Fruit fly (Drosophila melanogaster) whole organism, embryonic: Measurements from ENCODE around the gene Pop5.

Experiments
- Atf-2 ChIP-seq: fragments of 200-800 bp; sonication (Bioruptor generic); optimal IDR thresholded peaks from 2 replicates; lab custom pipeline; 2016; ENCODE audit warnings: missing biosample characterization, missing genetic modification characterization
- Awh ChIP-seq: fragments of 200-800 bp; sonication (Bioruptor generic); IDR thresholded peaks from 2 replicates; pipeline ENCODE4, ENCODE4 v1.3.6; 2022; ENCODE audit warnings: missing biosample characterization, missing genetic modification characterization
- B-H1 ChIP-seq: fragments of 200-800 bp; sonication (Bioruptor generic); IDR thresholded peaks from 3 replicates; pipeline ENCODE4 v1.3.6; 2022; ENCODE audit warnings: missing biosample characterization, missing genetic modification characterization
- Bteb2 ChIP-seq: fragments of 200-800 bp; sonication (Bioruptor generic); optimal IDR thresholded peaks from 2 replicates; lab custom pipeline; 2016; ENCODE audit warnings: missing biosample characterization, missing genetic modification characterization
- CG12744 ChIP-seq: fragments of 200-800 bp; sonication (Bioruptor generic); optimal IDR thresholded peaks from 2 replicates; lab custom pipeline; 2016; ENCODE audit warnings: missing biosample characterization, missing genetic modification characterization
- CG13287 ChIP-seq: fragments of 200-800 bp; sonication (Bioruptor generic); IDR thresholded peaks from 2 replicates; pipeline ENCODE4 v1.3.6; 2022; ENCODE audit warnings: missing biosample characterization, missing genetic modification characterization; ENCODE audit not compliant: partially characterized antibody
- CG14050 ChIP-seq: fragments of 200-800 bp; sonication (Bioruptor generic); IDR thresholded peaks from 3 replicates; pipeline ENCODE4 v1.3.6; 2022; ENCODE audit warnings: missing biosample characterization, missing genetic modification characterization
- CG14860 ChIP-seq: fragments of 200-800 bp; sonication (Bioruptor generic); IDR thresholded peaks from 3 replicates; pipeline ENCODE4 v1.3.6; 2022; ENCODE audit warnings: missing biosample characterization, missing genetic modification characterization; ENCODE audit not compliant: partially characterized antibody
- CG15073 ChIP-seq: fragments of 200-800 bp; sonication (Bioruptor generic); optimal IDR thresholded peaks from 2 replicates; lab custom pipeline; 2016; ENCODE audit warnings: missing biosample characterization, missing genetic modification characterization
- CG15269 ChIP-seq: fragments of 200-800 bp; sonication (Bioruptor generic); optimal IDR thresholded peaks from 2 replicates; lab custom pipeline; 2018; ENCODE audit warnings: missing biosample characterization, mild to moderate bottlenecking, missing genetic modification characterization, moderate library complexity
- CG1603 ChIP-seq: fragments of 200-800 bp; sonication (Bioruptor generic); optimal IDR thresholded peaks from 2 replicates; lab custom pipeline; 2019; ENCODE audit warnings: missing biosample characterization, mild to moderate bottlenecking, missing genetic modification characterization, moderate library complexity
- CG1832 ChIP-seq: fragments of 200-800 bp; sonication (Bioruptor generic); optimal IDR thresholded peaks from 2 replicates; lab custom pipeline; 2017; ENCODE audit warnings: missing biosample characterization, mild to moderate bottlenecking, missing genetic modification characterization, inconsistent platforms
- CG2678 ChIP-seq: fragments of 200-800 bp; sonication (Bioruptor generic); optimal IDR thresholded peaks from 3 replicates; lab custom pipeline; 2019; ENCODE audit warnings: missing biosample characterization, mild to moderate bottlenecking, missing genetic modification characterization, moderate library complexity
- CG34376 ChIP-seq: fragments of 200-800 bp; sonication (Bioruptor generic); optimal IDR thresholded peaks from 2 replicates; lab custom pipeline; 2018; ENCODE audit warnings: missing biosample characterization, mild to moderate bottlenecking, missing genetic modification characterization
- CG3838 ChIP-seq: fragments of 200-800 bp; sonication (Bioruptor generic); optimal IDR thresholded peaks from 3 replicates; lab custom pipeline; 2016; ENCODE audit warnings: missing biosample characterization, missing genetic modification characterization
- CG4360 ChIP-seq: fragments of 200-800 bp; sonication (Bioruptor generic); IDR thresholded peaks from 2 replicates; pipeline ENCODE4 v1.3.6; 2022; ENCODE audit warnings: missing biosample characterization, missing genetic modification characterization
- CG6654 ChIP-seq: fragments of 200-800 bp; sonication (Bioruptor generic); optimal IDR thresholded peaks from 2 replicates; lab custom pipeline; 2017; ENCODE audit warnings: missing biosample characterization, mild to moderate bottlenecking, missing genetic modification characterization
- CG7357 ChIP-seq: fragments of 200-800 bp; sonication (Bioruptor generic); IDR thresholded peaks from 3 replicates; pipeline ENCODE4 v1.3.6; 2022; ENCODE audit warnings: missing biosample characterization, missing genetic modification characterization
- CG7786 ChIP-seq: fragments of 200-800 bp; sonication (Bioruptor generic); optimal IDR thresholded peaks from 2 replicates; lab custom pipeline; 2016; ENCODE audit warnings: missing biosample characterization, missing genetic modification characterization
- CG7928 ChIP-seq: fragments of 200-800 bp; sonication (Bioruptor generic); optimal IDR thresholded peaks from 2 replicates; lab custom pipeline; 2017; ENCODE audit warnings: missing biosample characterization, mild to moderate bottlenecking, missing genetic modification characterization
- CG9876 ChIP-seq: fragments of 200-800 bp; sonication (Bioruptor generic); optimal IDR thresholded peaks from 2 replicates; lab custom pipeline; 2016; ENCODE audit warnings: missing biosample characterization, missing genetic modification characterization
- CG9932 ChIP-seq: fragments of 200-800 bp; sonication (Bioruptor generic); IDR thresholded peaks from 2 replicates; pipeline ENCODE4 v1.3.6; 2022; ENCODE audit warnings: missing biosample characterization, missing genetic modification characterization
- Dfd ChIP-seq, 2 experiments: fragments of >200 bp; optimal IDR thresholded peaks; 2 replicates each; lab custom pipeline; 2017; ENCODE audit warnings: missing biosample characterization in 2 of 2, missing genetic modification characterization in 2 of 2
- Dp ChIP-seq: fragments of 200-800 bp; sonication (Bioruptor generic); optimal IDR thresholded peaks from 2 replicates; lab custom pipeline; 2018; ENCODE audit warnings: missing biosample characterization, mild to moderate bottlenecking, missing genetic modification characterization, moderate library complexity
- HLHmδ ChIP-seq: fragments of 200-800 bp; sonication (Bioruptor generic); optimal IDR thresholded peaks from 2 replicates; lab custom pipeline; 2018; ENCODE audit warnings: missing biosample characterization, mild to moderate bottlenecking, missing genetic modification characterization, moderate library complexity
- Hand ChIP-seq: fragments of 200-800 bp; sonication (Bioruptor generic); optimal IDR thresholded peaks from 2 replicates; lab custom pipeline; 2017; ENCODE audit warnings: mild to moderate bottlenecking, missing biosample characterization, missing genetic modification reagents, missing genetic modification characterization
- Mad ChIP-seq: fragments of 200-800 bp; sonication (Bioruptor generic); optimal IDR thresholded peaks from 2 replicates; lab custom pipeline; 2016; ENCODE audit warnings: missing biosample characterization, missing genetic modification characterization
- Scr ChIP-seq: fragments of 200-800 bp; sonication (Bioruptor generic); IDR thresholded peaks from 2 replicates; pipeline ENCODE4 v1.3.6; 2022; ENCODE audit warnings: missing biosample characterization, missing genetic modification characterization; ENCODE audit not compliant: partially characterized antibody
- Sry-δ ChIP-seq: fragments of 200-800 bp; sonication (Bioruptor generic); optimal IDR thresholded peaks from 2 replicates; lab custom pipeline; 2016; ENCODE audit warnings: missing biosample characterization, missing genetic modification characterization
- ase ChIP-seq: fragments of 200-800 bp; sonication (Bioruptor generic); IDR thresholded peaks from 3 replicates; pipeline ENCODE4 v1.3.6; 2022; ENCODE audit warnings: missing biosample characterization, missing genetic modification characterization
- bsh ChIP-seq, 2 experiments: fragments of 200-800 bp; sonication (Bioruptor generic); optimal IDR thresholded peaks; 2 replicates each; lab custom pipeline; 2017 to 2018; ENCODE audit warnings: mild to moderate bottlenecking in 2 of 2, missing biosample characterization in 2 of 2, missing genetic modification characterization in 2 of 2, moderate library complexity in 1 of 2
- danr ChIP-seq: fragments of 200-800 bp; sonication (Bioruptor generic); IDR thresholded peaks from 2 replicates; pipeline ENCODE4 v1.3.6; 2022; ENCODE audit warnings: missing biosample characterization, missing genetic modification characterization
- ewg ChIP-seq: fragments of 200-800 bp; sonication (Bioruptor generic); optimal IDR thresholded peaks from 3 replicates; lab custom pipeline; 2017; ENCODE audit warnings: mild to moderate bottlenecking, missing biosample characterization, missing genetic modification reagents, missing genetic modification characterization
- exex ChIP-seq: fragments of 200-800 bp; sonication (Bioruptor generic); optimal IDR thresholded peaks from 4 replicates; lab custom pipeline; 2018; ENCODE audit warnings: missing biosample characterization, mild to moderate bottlenecking, missing genetic modification characterization, moderate library complexity
- gce ChIP-seq: fragments of 200-800 bp; sonication (Bioruptor generic); IDR thresholded peaks from 3 replicates; pipeline ENCODE4 v1.3.6; 2022; ENCODE audit warnings: missing biosample characterization, missing genetic modification characterization
- gcm ChIP-seq: fragments of 200-800 bp; sonication (Bioruptor generic); optimal IDR thresholded peaks from 2 replicates; lab custom pipeline; 2019; ENCODE audit warnings: missing biosample characterization, mild to moderate bottlenecking, missing genetic modification characterization, moderate library complexity
- gcm2 ChIP-seq: fragments of 200-800 bp; sonication (Bioruptor generic); optimal IDR thresholded peaks from 2 replicates; lab custom pipeline; 2016; ENCODE audit warnings: missing biosample characterization, missing genetic modification characterization
- hbn ChIP-seq: fragments of 200-800 bp; sonication (Bioruptor generic); IDR thresholded peaks from 2 replicates; pipeline ENCODE4 v1.3.6; 2022; ENCODE audit warnings: missing biosample characterization, missing genetic modification characterization; ENCODE audit not compliant: partially characterized antibody
- ken ChIP-seq: fragments of 200-800 bp; sonication (Bioruptor generic); IDR thresholded peaks from 3 replicates; pipeline ENCODE4 v1.3.6; 2022; ENCODE audit warnings: missing biosample characterization, missing genetic modification characterization
- lab ChIP-seq: fragments of 200-800 bp; sonication (Bioruptor generic); optimal IDR thresholded peaks from 3 replicates; lab custom pipeline; 2017; ENCODE audit warnings: missing biosample characterization, missing genetic modification characterization, mild to moderate bottlenecking, moderate library complexity, missing genetic modification reagents
- lola ChIP-seq, 3 experiments: fragments of >200 bp in 2 of 3; fragments of 200-800 bp in 1 of 3; sonication (Bioruptor generic) in 1 of 3; optimal IDR thresholded peaks; 2 replicates each; lab custom pipeline; 2017 to 2019; ENCODE audit warnings: missing biosample characterization in 3 of 3, missing genetic modification characterization in 3 of 3, mild to moderate bottlenecking in 1 of 3, moderate library complexity in 1 of 3
- pho ChIP-seq: fragments of 200-800 bp; sonication (Bioruptor generic); optimal IDR thresholded peaks from 2 replicates; lab custom pipeline; 2016; ENCODE audit warnings: missing biosample characterization, missing genetic modification characterization
- pros ChIP-seq: fragments of 200-800 bp; sonication (Bioruptor generic); optimal IDR thresholded peaks from 3 replicates; lab custom pipeline; 2019; ENCODE audit warnings: missing biosample characterization, mild to moderate bottlenecking, missing genetic modification characterization, moderate library complexity
- stc ChIP-seq: fragments of 200-800 bp; sonication (Bioruptor generic); IDR thresholded peaks from 2 replicates; pipeline ENCODE4 v1.3.6; 2022; ENCODE audit warnings: missing biosample characterization, missing genetic modification characterization
- stwl ChIP-seq: fragments of 200-800 bp; sonication (Bioruptor generic); optimal IDR thresholded peaks from 3 replicates; lab custom pipeline; 2018; ENCODE audit warnings: missing biosample characterization, mild to moderate bottlenecking, missing genetic modification characterization, moderate library complexity
- tll ChIP-seq, 2 experiments: fragments of 200-800 bp in 1 of 2; fragments of >200 bp in 1 of 2; sonication (Bioruptor generic) in 1 of 2; optimal IDR thresholded peaks; 2 replicates each; lab custom pipeline; 2017 to 2019; ENCODE audit warnings: missing biosample characterization in 2 of 2, missing genetic modification characterization in 2 of 2, mild to moderate bottlenecking in 1 of 2, moderate library complexity in 1 of 2
- unc-4 ChIP-seq: fragments of 200-800 bp; sonication (Bioruptor generic); IDR thresholded peaks from 2 replicates; pipeline ENCODE4 v1.3.6; 2022; ENCODE audit warnings: missing biosample characterization, missing genetic modification characterization; ENCODE audit not compliant: partially characterized antibody
- unpg ChIP-seq: fragments of 200-800 bp; sonication (Bioruptor generic); optimal IDR thresholded peaks from 3 replicates; lab custom pipeline; 2018; ENCODE audit warnings: missing biosample characterization, mild to moderate bottlenecking, missing genetic modification characterization, moderate library complexity
- usp ChIP-seq: fragments of >200 bp; optimal IDR thresholded peaks from 2 replicates; lab custom pipeline; 2017; ENCODE audit warnings: missing biosample characterization, missing genetic modification characterization
- wdn ChIP-seq: fragments of 200-800 bp; sonication (Bioruptor generic); IDR thresholded peaks from 2 replicates; pipeline ENCODE4 v1.3.6; 2022; ENCODE audit warnings: missing biosample characterization, missing genetic modification characterization
- zen ChIP-seq: fragments of 200-800 bp; sonication (Bioruptor generic); optimal IDR thresholded peaks from 3 replicates; lab custom pipeline; 2018; ENCODE audit warnings: missing biosample characterization, mild to moderate bottlenecking, missing genetic modification characterization, moderate library complexity

Pop5 gene

dm6 chr3L:17035492-17035891 lies 9.3 kb downstream of the Pop5 start, which contains the start of gene beg (continued):
- no peak for TF ChIP-seq ken
- peak; percentile 66 for TF ChIP-seq hbn (GFP tag; lab: Robert Waterston, UW)
- no peak for TF ChIP-seq Hand (GFP tag; lab: Kevin White, UChicago)
- no peak for TF ChIP-seq gcm2
- no peak for TF ChIP-seq danr
- no peak for TF ChIP-seq pho (GFP tag; lab: Kevin White, UChicago)
- TF ChIP-seq bsh (GFP tag; optimal IDR thresholded peaks at IDR 0.05; lab: Kevin White, UChicago) = no peak
- TF ChIP-seq Sry-δ = peak; percentile 34
- no peak for TF ChIP-seq CG7357 (GFP tag; lab: Robert Waterston, UW)
- TF ChIP-seq CG12744 = no peak
- no peak for TF ChIP-seq lab (GFP tag; lab: Kevin White, UChicago)
- no peak for TF ChIP-seq Dfd (GFP tag; optimal IDR thresholded peaks at IDR 0.05; lab: Kevin White, UChicago)
- TF ChIP-seq B-H1 (GFP tag; lab: Robert Waterston, UW) = no peak
- TF ChIP-seq CG1603 (tag; lab: Kevin White, UChicago) = no peak
- TF ChIP-seq tll (GFP tag; optimal IDR thresholded peaks at IDR 0.05; lab: Kevin White, UChicago) = no peak
- no peak for TF ChIP-seq Atf-2
- TF ChIP-seq CG2678 = no peak
- no peak for TF ChIP-seq unpg
- TF ChIP-seq CG7928 (GFP tag; lab: Kevin White, UChicago) = no peak
- TF ChIP-seq HLHmδ (GFP tag; lab: Kevin White, UChicago) = no peak
- no peak for TF ChIP-seq gce (GFP tag; lab: Robert Waterston, UW)
- TF ChIP-seq zen (tag; lab: Kevin White, UChicago) = no peak
- peak; percentile 20 for TF ChIP-seq stwl (tag; lab: Kevin White, UChicago)
- TF ChIP-seq pros (GFP tag; lab: Kevin White, UChicago) = no peak
- no peak for TF ChIP-seq CG9876 (GFP tag; lab: Kevin White, UChicago)
- no peak for TF ChIP-seq CG15073
- TF ChIP-seq CG7786 (GFP tag; lab: Kevin White, UChicago) = no peak
- TF ChIP-seq Scr = peak; percentile 68
- TF ChIP-seq CG9932 (GFP tag; lab: Robert Waterston, UW) = no peak
- no peak for TF ChIP-seq Awh (GFP tag; lab: Robert Waterston, UW)
- no peak for TF ChIP-seq CG14050 (GFP tag; lab: Robert Waterston, UW)
- TF ChIP-seq CG14860 (GFP tag; lab: Robert Waterston, UW) = peak; percentile 52; the same call in 2 of the 3 replicates
- TF ChIP-seq Bteb2 (GFP tag; lab: Kevin White, UChicago) = no peak
- TF ChIP-seq Mad (GFP tag; lab: Kevin White, UChicago) = no peak
- TF ChIP-seq stc = no peak
- TF ChIP-seq CG6654 (GFP tag; lab: Kevin White, UChicago) = no peak
- peak; percentile 63 for TF ChIP-seq gcm (GFP tag; lab: Kevin White, UChicago)
- TF ChIP-seq ewg = no peak
- TF ChIP-seq CG3838 (GFP tag; lab: Kevin White, UChicago) = no peak
- TF ChIP-seq CG15269 (tag; lab: Kevin White, UChicago) = no peak
- TF ChIP-seq usp (GFP tag; lab: Kevin White, UChicago) = no peak
- no peak for TF ChIP-seq CG4360
- no peak for TF ChIP-seq ase (GFP tag; lab: Robert Waterston, UW)
- TF ChIP-seq unc-4 (GFP tag; lab: Robert Waterston, UW) = peak; percentile 72
- TF ChIP-seq Dp = peak; percentile 90
- no peak for TF ChIP-seq exex (tag; lab: Kevin White, UChicago)
- TF ChIP-seq CG34376 = no peak
- TF ChIP-seq CG13287 (GFP tag; lab: Robert Waterston, UW) = peak; percentile 86
- no peak for TF ChIP-seq wdn (GFP tag; lab: Robert Waterston, UW)
- TF ChIP-seq CG1832 (GFP tag; lab: Kevin White, UChicago) = no peak
- no peak for TF ChIP-seq lola (GFP tag; optimal IDR thresholded peaks at IDR 0.05; lab: Kevin White, UChicago)
